Worm (Caenorhabditis elegans) whole organism, dauer: ENCODE measurements around the gene F46F5.16.
"Not testable (repeated sequence)": the region's sequence is repeated elsewhere in the genome, so short reads cannot be mapped to it uniquely, and the experiment has no call there.

Source experiments
- unc-62 ChIP-seq: sonication (generic microtip); optimal IDR thresholded peaks from 2 replicates; lab custom pipeline; 2017; ENCODE audit warnings: missing biosample characterization, missing genetic modification reagents, missing genetic modification characterization

The F46F5.16 gene

ce11 chrII:783532-783931 lies 3.5 kb upstream of the F46F5.16 start, which contains the start of gene Y39F10A.6:
Gene Y39F10A.6 (minus strand): TSS chrII:783632.
- TF ChIP-seq unc-62 (GFP tag; lab: Kevin White, UChicago), result no peak

- TF ChIP-seq unc-62 (GFP tag; lab: Kevin White, UChicago), result no peak
Measured at ce11 chrII:788139-788538, 1.1 kb downstream of the F46F5.16 start, which contains the start of gene F46F5.15. Gene F46F5.15 (plus strand): TSS chrII:788439.

- no peak for TF ChIP-seq unc-62 (GFP tag; lab: Kevin White, UChicago)
Measured at ce11 chrII:791828-792227, 4.8 kb downstream of the F46F5.16 start, which contains the start of gene F46F5.1. Gene F46F5.1 (minus strand): TSS chrII:791928.

DNA sequence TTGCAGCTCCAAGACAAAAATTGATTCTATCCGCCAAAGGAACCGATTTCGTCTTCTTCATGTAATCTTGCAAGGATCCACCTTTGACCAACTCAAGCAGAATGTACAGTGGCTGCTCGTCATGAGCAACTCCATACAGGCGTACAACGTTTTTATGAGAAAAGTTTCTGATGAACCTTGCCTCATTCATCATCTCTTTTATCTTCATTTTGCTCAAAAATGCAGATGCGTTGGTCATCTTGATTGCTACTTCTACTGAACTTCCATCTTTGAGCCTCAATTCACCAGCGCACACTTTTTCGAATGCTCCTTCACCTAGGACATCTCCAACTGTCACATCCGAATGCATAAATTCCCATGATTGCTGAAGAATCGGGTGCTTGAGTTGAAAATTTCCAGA lies 9.9 kb downstream of the F46F5.16 start:
- TF ChIP-seq unc-62 (GFP tag; lab: Kevin White, UChicago), result no peak

- no peak for TF ChIP-seq unc-62 (GFP tag; lab: Kevin White, UChicago)
Measured at ce11 chrII:797445-797844, 10.4 kb downstream of the F46F5.16 start.

DNA sequence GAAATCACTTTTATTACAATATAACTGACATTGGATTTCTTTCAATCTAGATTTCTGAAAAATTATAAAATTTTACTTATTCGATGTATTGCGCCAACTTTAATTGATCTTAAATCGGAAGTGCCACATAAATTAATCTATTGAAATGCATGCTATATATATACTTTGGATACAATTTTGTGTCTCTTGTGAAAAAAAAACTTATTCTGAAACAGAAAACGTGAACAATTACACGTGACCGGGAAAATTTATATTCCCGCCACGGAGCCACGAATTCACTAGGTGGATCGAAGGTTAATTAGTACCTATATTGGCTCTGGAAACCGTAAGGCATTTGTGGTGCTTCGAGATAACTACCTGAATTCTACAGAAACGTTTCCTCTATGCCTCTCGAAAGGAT lies 12.7 kb downstream of the F46F5.16 start, which contains the start of gene F46F5.14:
Gene F46F5.14, plus strand, starts transcription at position 301 of the 400 bp plus-strand sequence.
- TF ChIP-seq unc-62 (GFP tag; lab: Kevin White, UChicago), result no peak

- TF ChIP-seq unc-62 (GFP tag; lab: Kevin White, UChicago), result no peak
Measured at ce11 chrII:803009-803408, 16.0 kb downstream of the F46F5.16 start, which contains the start of gene F46F5.13. Gene F46F5.13 (plus strand): TSS chrII:803309.

DNA sequence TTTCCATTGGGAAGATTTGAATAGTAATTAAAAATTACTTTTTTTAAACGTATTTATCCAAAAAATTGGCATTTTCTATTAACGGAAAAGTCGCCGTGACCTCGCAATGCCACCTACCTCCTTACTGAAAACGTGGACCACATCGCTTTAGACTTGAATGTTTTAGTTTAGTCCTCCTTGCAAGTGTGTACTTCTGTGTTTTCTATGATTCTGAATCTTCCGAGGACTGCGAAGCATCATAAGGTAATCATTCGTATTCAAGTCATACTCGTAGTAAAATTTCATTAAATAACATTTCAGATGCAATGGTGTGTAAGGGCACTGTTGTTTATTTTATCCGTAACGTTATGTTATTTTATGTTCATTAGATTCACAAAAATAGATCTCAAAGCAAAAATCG lies 21.4 kb downstream of the F46F5.16 start, which contains the start of gene F46F5.11:
Gene F46F5.11, plus strand, starts transcription at position 301 of the 400 bp plus-strand sequence.
- no peak for TF ChIP-seq unc-62 (GFP tag; lab: Kevin White, UChicago)

DNA sequence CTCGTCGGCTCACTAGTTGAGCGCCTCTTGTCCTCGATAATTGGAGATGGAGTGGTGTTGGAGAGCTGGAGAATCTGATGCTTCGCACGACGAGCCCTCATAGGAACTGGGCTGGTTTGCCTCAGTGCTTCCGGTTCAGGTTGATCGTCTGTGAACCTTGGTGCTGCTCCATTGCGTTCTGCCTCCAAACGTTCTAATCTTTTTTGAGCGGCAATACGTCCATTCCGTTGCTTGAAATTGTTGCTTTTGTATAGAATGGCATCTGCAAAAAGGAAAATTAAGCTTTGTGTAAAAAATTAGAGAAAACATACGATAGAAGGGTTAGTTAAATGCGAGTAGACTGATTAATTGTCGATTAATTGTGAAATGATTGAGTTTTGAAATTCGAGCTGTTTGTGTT lies 25.9 kb downstream of the F46F5.16 start, which contains the start of gene F46F5.5:
Gene F46F5.5, minus strand, starts transcription at position 101 of the 400 bp plus-strand sequence.
- TF ChIP-seq unc-62 (GFP tag; lab: Kevin White, UChicago), result no peak

DNA sequence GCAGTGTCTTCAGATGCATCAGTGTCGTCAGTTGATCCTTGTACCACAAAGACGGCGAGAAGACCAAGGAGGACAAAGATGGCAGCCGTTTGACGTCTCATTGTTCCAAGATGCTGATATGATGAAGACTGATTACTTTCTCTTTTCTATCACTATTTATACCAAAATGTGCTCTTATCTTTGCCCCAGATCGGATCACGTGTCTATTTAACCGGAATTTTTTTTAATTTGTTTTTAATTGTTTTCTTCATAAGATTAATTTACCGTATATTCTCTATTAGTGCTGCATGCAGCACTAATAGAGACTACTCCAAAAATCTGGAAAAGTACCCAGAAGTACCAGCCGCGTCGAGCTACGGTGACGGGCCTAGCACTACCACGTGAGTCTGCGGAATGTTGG lies 27.7 kb downstream of the F46F5.16 start, which contains the start of gene msrp-3:
Gene msrp-3, minus strand, starts transcription at position 101 of the 400 bp plus-strand sequence.
- TF ChIP-seq unc-62 (GFP tag; lab: Kevin White, UChicago), result no peak

DNA sequence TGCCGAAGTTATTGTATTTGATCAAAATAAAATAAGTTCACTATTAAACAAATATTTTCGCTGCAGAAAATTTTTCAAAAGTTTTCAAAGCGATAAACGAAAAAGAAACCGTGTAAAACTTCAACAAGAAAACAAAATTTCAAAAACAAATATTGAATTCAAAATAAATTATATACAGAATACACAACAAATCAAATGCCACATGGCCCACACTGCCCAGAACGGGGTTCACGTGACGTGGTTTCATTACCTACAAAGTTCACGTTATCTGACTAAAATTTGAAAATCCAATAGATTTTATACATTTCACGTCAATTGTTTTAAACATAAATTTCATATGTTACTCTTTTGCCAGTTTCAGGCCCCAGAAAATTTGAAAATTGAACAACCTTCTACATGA lies 33.5 kb downstream of the F46F5.16 start, which contains the start of gene F46F5.7:
Gene F46F5.7, minus strand, starts transcription at position 101 of the 400 bp plus-strand sequence.
- no peak for TF ChIP-seq unc-62 (GFP tag; lab: Kevin White, UChicago)

DNA sequence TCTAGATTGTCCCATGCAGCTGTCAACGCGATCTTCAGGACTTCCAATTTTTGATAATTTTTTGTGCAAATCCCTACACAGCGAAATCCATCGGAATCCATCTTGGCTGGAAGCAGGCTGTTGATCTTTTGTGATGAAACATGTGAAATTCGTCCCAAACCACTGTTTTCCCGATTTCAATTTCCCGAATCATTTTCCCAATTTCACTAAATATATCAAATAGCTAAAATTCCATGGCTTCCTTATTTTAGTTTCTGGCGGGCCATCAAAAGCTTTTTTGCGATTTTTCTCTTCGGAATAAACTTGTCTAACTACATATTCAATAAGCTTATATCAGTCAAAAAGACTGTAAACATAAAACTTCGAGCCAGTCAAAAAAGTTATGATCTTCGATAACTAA lies 34.5 kb downstream of the F46F5.16 start, which contains the start of gene F46F5.8:
Gene F46F5.8, minus strand, starts transcription at position 101 of the 400 bp plus-strand sequence.
- no peak for TF ChIP-seq unc-62 (GFP tag; lab: Kevin White, UChicago)

ce11 chrII:822730-823129 lies 35.7 kb downstream of the F46F5.16 start, which contains the start of gene msrp-4:
Gene msrp-4 (minus strand): TSS chrII:822830.
- not testable (repeated sequence) for TF ChIP-seq unc-62 (GFP tag; lab: Kevin White, UChicago)

- TF ChIP-seq unc-62 (GFP tag; lab: Kevin White, UChicago), result no peak
Measured at ce11 chrII:823529-823928, 36.5 kb downstream of the F46F5.16 start, which contains the start of gene F46F5.10. Gene F46F5.10 (plus strand): TSS chrII:823829.

- TF ChIP-seq unc-62 (GFP tag; lab: Kevin White, UChicago), result no peak
Measured at ce11 chrII:825521-825920, 38.5 kb downstream of the F46F5.16 start, which contains the start of gene F28A10.1. Gene F28A10.1 (plus strand): TSS chrII:825821.
